Worm (Caenorhabditis elegans) whole organism, L3 larva: Measurements from ENCODE around the gene C28G1.10.
A peak's percentile ranks its signal among the peaks of the same experiment; 100 is the strongest.

Experiments
- ceh-82 ChIP-seq: fragments of 150-350 bp; optimal IDR thresholded peaks from 2 replicates; lab custom pipeline; 2014; ENCODE audit warnings: missing biosample characterization, missing genetic modification characterization
- ceh-9 ChIP-seq: sonication (generic microtip); optimal IDR thresholded peaks from 2 replicates; lab custom pipeline; 2018; ENCODE audit warnings: missing biosample characterization, missing genetic modification characterization
- elt-2 ChIP-seq: sonication (generic microtip); optimal IDR thresholded peaks from 2 replicates; lab custom pipeline; 2016; ENCODE audit warnings: missing genetic modification reagents, mild to moderate bottlenecking, missing genetic modification characterization, missing compliant biosample characterization
- fkh-10 ChIP-seq: sonication (generic microtip); optimal IDR thresholded peaks from 2 replicates; lab custom pipeline; 2017; ENCODE audit warnings: missing biosample characterization, missing genetic modification reagents, missing genetic modification characterization
- lsy-12 ChIP-seq: sonication (generic microtip); optimal IDR thresholded peaks from 2 replicates; lab custom pipeline; 2016; ENCODE audit warnings: mild to moderate bottlenecking, missing genetic modification characterization, missing compliant biosample characterization
- nhr-28 ChIP-seq: fragments of 150-350 bp; optimal IDR thresholded peaks from 2 replicates; lab custom pipeline; 2014; ENCODE audit warnings: missing biosample characterization, missing genetic modification characterization
- nhr-77 ChIP-seq: fragments of 150-350 bp; optimal IDR thresholded peaks from 2 replicates; lab custom pipeline; 2014; ENCODE audit warnings: missing biosample characterization, missing genetic modification characterization
- pqm-1 ChIP-seq: fragments of 150-350 bp; optimal IDR thresholded peaks from 2 replicates; lab custom pipeline; 2017; ENCODE audit warnings: missing biosample characterization, missing genetic modification characterization, inconsistent platforms
- unc-39 ChIP-seq: sonication (generic microtip); optimal IDR thresholded peaks from 4 replicates; lab custom pipeline; 2017; ENCODE audit warnings: missing biosample characterization, missing genetic modification characterization

The C28G1.10 gene

ce11 chrX:8891393-8891953 lies 44.6 kb downstream of the C28G1.10 start:
- TF ChIP-seq pqm-1 (tag; lab: Kevin White, UChicago): peak; percentile 10
- TF ChIP-seq elt-2 (tag; lab: Kevin White, UChicago): peak; percentile 44
- TF ChIP-seq unc-39: no peak

DNA sequence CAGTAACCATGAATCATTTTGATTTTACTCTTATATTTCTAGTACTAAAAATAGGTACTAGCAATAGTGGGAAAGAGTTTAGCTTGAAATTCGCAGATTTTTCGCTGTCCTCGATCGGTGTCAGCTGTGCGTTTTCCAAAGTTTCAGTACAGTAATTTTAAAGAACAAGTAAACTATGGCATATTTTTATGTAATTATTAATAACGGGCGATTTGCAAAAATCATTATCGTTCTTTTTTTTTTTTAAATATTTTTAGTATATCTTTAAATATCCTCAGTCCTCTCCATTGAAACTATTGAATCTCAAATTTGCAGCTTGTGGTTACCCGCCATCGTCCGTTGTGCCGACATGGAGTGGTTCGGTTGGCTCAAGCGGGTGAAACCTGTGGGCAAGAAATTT lies 45.9 kb downstream of the C28G1.10 start, which contains the start of gene C13E3.1:
Gene C13E3.1, plus strand, starts transcription at position 301 of the 400 bp plus-strand sequence.
- TF ChIP-seq fkh-10 (GFP tag; lab: Kevin White, UChicago): no peak
- TF ChIP-seq ceh-82: no peak
- TF ChIP-seq nhr-28 (tag; lab: Kevin White, UChicago): no peak
- no peak for TF ChIP-seq ceh-9 (tag; lab: Kevin White, UChicago)
- no peak for TF ChIP-seq lsy-12 (tag; lab: Kevin White, UChicago)
- no peak for TF ChIP-seq nhr-77 (tag; lab: Kevin White, UChicago)
